Fruit fly (Drosophila melanogaster) Kc167 (cell line): Measurements from ENCODE around the gene CG33669.
"Not testable (repeated sequence)": the region's sequence is repeated elsewhere in the genome, so short reads cannot be mapped to it uniquely, and the experiment has no call there.

ENCODE experiments used
- Sin3A ChIP-seq: fragments of >200 bp; optimal IDR thresholded peaks from 2 replicates; lab custom pipeline; 2018; ENCODE audit warnings: missing external identifiers
- insv ChIP-seq: fragments of >200 bp; optimal IDR thresholded peaks from 3 replicates; lab custom pipeline; 2018; ENCODE audit warnings: missing external identifiers
- psq ChIP-seq: fragments of >200 bp; optimal IDR thresholded peaks from 2 replicates; lab custom pipeline; 2017; ENCODE audit warnings: missing external identifiers
- ttk ChIP-seq: sonication (Bioruptor generic); optimal IDR thresholded peaks from 2 replicates; lab custom pipeline; 2017; ENCODE audit warnings: missing external identifiers

DNA sequence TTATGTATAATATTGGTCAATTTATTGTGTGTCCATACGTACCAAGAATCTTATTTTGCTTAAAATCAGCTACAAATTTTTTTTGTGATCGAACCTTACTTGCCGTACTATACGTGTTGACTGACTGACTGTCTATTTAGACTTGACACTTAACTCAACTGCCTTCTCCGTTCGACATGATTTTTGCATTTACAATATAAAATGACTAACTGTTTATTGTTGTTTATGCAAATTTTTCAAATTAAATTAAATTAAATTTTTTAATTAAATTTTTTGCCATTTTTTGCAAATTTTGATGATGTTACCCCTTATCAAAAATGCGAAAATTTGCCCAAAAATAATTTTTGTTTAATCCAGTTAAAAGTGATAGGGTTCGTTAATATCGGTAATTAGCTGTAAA, 19.4 kb upstream of the CG33669 start, which contains the start of gene CG33668:
- not testable (repeated sequence) for TF ChIP-seq psq, Sin3A, ttk, insv (lab: Kevin White, UChicago)
